Worm (Caenorhabditis elegans) whole organism, late embryonic: ENCODE results near the gene W02H3.3.

Experiments
- C38D4.7 ChIP-seq: fragments of 200-800 bp; sonication (Bioruptor generic); optimal IDR thresholded peaks from 2 replicates; lab custom pipeline; 2018; ENCODE audit warnings: mild to moderate bottlenecking, missing genetic modification characterization, moderate library complexity, missing compliant biosample characterization
- F13H6.1 ChIP-seq: sonication (generic microtip); optimal IDR thresholded peaks from 2 replicates; lab custom pipeline; 2016; ENCODE audit warnings: missing genetic modification characterization, missing compliant biosample characterization
- K09A11.1 ChIP-seq: sonication (generic microtip); optimal IDR thresholded peaks from 2 replicates; lab custom pipeline; 2017; ENCODE audit warnings: antibody characterized with exemption, mild to moderate bottlenecking, missing genetic modification characterization, missing compliant biosample characterization; ENCODE audit not compliant: insufficient read depth
- T23F11.4 ChIP-seq: fragments of 200-800 bp; sonication (Bioruptor generic); optimal IDR thresholded peaks from 2 replicates; lab custom pipeline; 2018; ENCODE audit warnings: mild to moderate bottlenecking, missing genetic modification characterization, missing compliant biosample characterization
- ahr-1 ChIP-seq: sonication (generic microtip); optimal IDR thresholded peaks from 2 replicates; lab custom pipeline; 2016; ENCODE audit warnings: missing genetic modification characterization, missing compliant biosample characterization
- ceh-14 ChIP-seq: sonication (generic microtip); optimal IDR thresholded peaks from 2 replicates; lab custom pipeline; 2016; ENCODE audit warnings: missing genotype, missing genetic modification characterization, missing compliant biosample characterization
- ceh-18 ChIP-seq: sonication (generic microtip); optimal IDR thresholded peaks from 2 replicates; lab custom pipeline; 2016; ENCODE audit warnings: missing genetic modification characterization, missing compliant biosample characterization
- ceh-19 ChIP-seq: fragments of 200-800 bp; sonication (Bioruptor generic); optimal IDR thresholded peaks from 2 replicates; lab custom pipeline; 2018; ENCODE audit warnings: mild to moderate bottlenecking, missing genetic modification characterization, missing compliant biosample characterization
- ceh-31 ChIP-seq: sonication (generic microtip); optimal IDR thresholded peaks from 2 replicates; lab custom pipeline; 2016; ENCODE audit warnings: missing genetic modification characterization, missing compliant biosample characterization
- ceh-45 ChIP-seq: fragments of 200-800 bp; sonication (Bioruptor generic); IDR thresholded peaks from 2 replicates; pipeline ENCODE4 v1.3.6; 2022; ENCODE audit warnings: missing genetic modification reagents, missing genetic modification characterization, missing compliant biosample characterization
- ceh-6 ChIP-seq: fragments of 200-800 bp; sonication (Bioruptor generic); optimal IDR thresholded peaks from 2 replicates; lab custom pipeline; 2018; ENCODE audit warnings: mild to moderate bottlenecking, missing genetic modification characterization, missing compliant biosample characterization
- ceh-9 ChIP-seq: sonication (generic microtip); optimal IDR thresholded peaks from 2 replicates; lab custom pipeline; 2016; ENCODE audit warnings: mild to moderate bottlenecking, missing genetic modification characterization, inconsistent platforms, missing compliant biosample characterization
- che-1 ChIP-seq: sonication (generic microtip); optimal IDR thresholded peaks from 2 replicates; lab custom pipeline; 2016; ENCODE audit warnings: mild to moderate bottlenecking, missing genetic modification characterization, missing compliant biosample characterization
- dmd-4 ChIP-seq: sonication (generic microtip); optimal IDR thresholded peaks from 2 replicates; lab custom pipeline; 2016; ENCODE audit warnings: borderline replicate concordance, missing genetic modification characterization, missing compliant biosample characterization
- elt-2 ChIP-seq: sonication (generic microtip); optimal IDR thresholded peaks from 2 replicates; lab custom pipeline; 2016; ENCODE audit warnings: missing genetic modification reagents, missing genetic modification characterization, missing compliant biosample characterization
- elt-4 ChIP-seq: sonication (generic microtip); optimal IDR thresholded peaks from 2 replicates; lab custom pipeline; 2016; ENCODE audit warnings: missing genetic modification characterization, missing compliant biosample characterization
- ets-4 ChIP-seq: sonication (generic microtip); optimal IDR thresholded peaks from 2 replicates; lab custom pipeline; 2016; ENCODE audit warnings: missing genetic modification characterization, missing compliant biosample characterization
- eyg-1 ChIP-seq: sonication (generic microtip); optimal IDR thresholded peaks from 2 replicates; lab custom pipeline; 2016; ENCODE audit warnings: missing genotype, missing genetic modification characterization, missing compliant biosample characterization
- fax-1 ChIP-seq: sonication (generic microtip); optimal IDR thresholded peaks from 2 replicates; lab custom pipeline; 2016; ENCODE audit warnings: missing genotype, missing genetic modification characterization, missing compliant biosample characterization
- fkh-6 ChIP-seq: sonication (generic microtip); optimal IDR thresholded peaks from 2 replicates; lab custom pipeline; 2016; ENCODE audit warnings: missing genetic modification characterization, missing compliant biosample characterization
- hlh-30 ChIP-seq: sonication (generic microtip); optimal IDR thresholded peaks from 2 replicates; lab custom pipeline; 2017; ENCODE audit warnings: antibody characterized with exemption, missing genetic modification characterization, missing compliant biosample characterization; ENCODE audit not compliant: insufficient read depth
- hlh-8 ChIP-seq: sonication (generic microtip); optimal IDR thresholded peaks from 2 replicates; lab custom pipeline; 2016; ENCODE audit warnings: missing genotype, missing genetic modification characterization, missing compliant biosample characterization
- lin-11 ChIP-seq: fragments of 200-800 bp; sonication (Bioruptor generic); optimal IDR thresholded peaks from 2 replicates; lab custom pipeline; 2018; ENCODE audit warnings: mild to moderate bottlenecking, missing genetic modification characterization, missing compliant biosample characterization
- mec-3 ChIP-seq: sonication (generic microtip); optimal IDR thresholded peaks from 2 replicates; lab custom pipeline; 2016; ENCODE audit warnings: borderline replicate concordance, missing genetic modification characterization, missing compliant biosample characterization
- pag-3 ChIP-seq: sonication (generic microtip); optimal IDR thresholded peaks from 2 replicates; lab custom pipeline; 2016; ENCODE audit warnings: missing compliant biosample characterization, missing genetic modification characterization, borderline replicate concordance
- pat-9 ChIP-seq: fragments of 200-800 bp; sonication (Bioruptor generic); optimal IDR thresholded peaks from 2 replicates; lab custom pipeline; 2018; ENCODE audit warnings: mild to moderate bottlenecking, missing genetic modification characterization, moderate library complexity, missing compliant biosample characterization
- pha-4 ChIP-seq: fragments of 150-350 bp; optimal IDR thresholded peaks from 2 replicates; lab custom pipeline; 2018; ENCODE audit warnings: missing biosample characterization, missing genetic modification reagents, missing genetic modification characterization
- pqm-1 ChIP-seq: sonication (generic microtip); optimal IDR thresholded peaks from 2 replicates; lab custom pipeline; 2016; ENCODE audit warnings: missing genetic modification characterization, missing compliant biosample characterization
- ref-2 ChIP-seq: sonication (generic microtip); optimal IDR thresholded peaks from 2 replicates; lab custom pipeline; 2016; ENCODE audit warnings: missing genetic modification characterization, missing compliant biosample characterization
- rnt-1 ChIP-seq: sonication (generic microtip); optimal IDR thresholded peaks from 2 replicates; lab custom pipeline; 2016; ENCODE audit warnings: missing genetic modification characterization, missing compliant biosample characterization
- sdc-2 ChIP-seq: sonication (generic microtip); optimal IDR thresholded peaks from 2 replicates; lab custom pipeline; 2016; ENCODE audit warnings: missing genotype, missing genetic modification characterization, missing compliant biosample characterization
- sox-4 ChIP-seq: sonication (generic microtip); optimal IDR thresholded peaks from 2 replicates; lab custom pipeline; 2017; ENCODE audit warnings: mild to moderate bottlenecking, missing genetic modification characterization, inconsistent platforms, missing compliant biosample characterization
- syd-9 ChIP-seq: sonication (generic microtip); optimal IDR thresholded peaks from 2 replicates; lab custom pipeline; 2016; ENCODE audit warnings: mild to moderate bottlenecking, missing genetic modification characterization, moderate library complexity, missing compliant biosample characterization
- tbx-2 ChIP-seq: sonication (generic microtip); optimal IDR thresholded peaks from 2 replicates; lab custom pipeline; 2016; ENCODE audit warnings: missing genetic modification characterization, missing compliant biosample characterization
- tbx-7 ChIP-seq: sonication (generic microtip); optimal IDR thresholded peaks from 2 replicates; lab custom pipeline; 2016; ENCODE audit warnings: missing genotype, missing genetic modification characterization, missing compliant biosample characterization
- ttx-3 ChIP-seq: sonication (generic microtip); optimal IDR thresholded peaks from 2 replicates; lab custom pipeline; 2016; ENCODE audit warnings: missing genetic modification reagents, missing genetic modification characterization, missing compliant biosample characterization
- unc-3 ChIP-seq, 2 experiments: fragments of 200-800 bp in 1 of 2; sonication (Bioruptor generic) in 1 of 2; sonication (generic microtip) in 1 of 2; conservative IDR thresholded peaks in 1 of 2; optimal IDR thresholded peaks in 1 of 2; 2 replicates each; pipeline versions ENCODE4 v1.3.6 to Lab custom; 2016 to 2022; ENCODE audit warnings: missing compliant biosample characterization in 2 of 2, missing genetic modification characterization in 2 of 2, missing genetic modification reagents in 1 of 2
- unc-42 ChIP-seq: sonication (generic microtip); optimal IDR thresholded peaks from 2 replicates; lab custom pipeline; 2016; ENCODE audit warnings: missing genotype, missing genetic modification characterization, missing compliant biosample characterization
- unc-55 ChIP-seq: sonication (generic microtip); optimal IDR thresholded peaks from 2 replicates; lab custom pipeline; 2017; ENCODE audit warnings: missing biosample characterization, missing genetic modification reagents, missing genetic modification characterization
- zip-5 ChIP-seq: sonication (generic microtip); optimal IDR thresholded peaks from 2 replicates; lab custom pipeline; 2016; ENCODE audit warnings: missing genetic modification characterization, missing compliant biosample characterization

The W02H3.3 gene

ce11 chrX:11079667-11080066 lies 18.3 kb downstream of the W02H3.3 start, which contains the start of gene W04G3.13:
TSS of gene W04G3.13 (minus strand) at chrX:11079767.
- TF ChIP-seq pag-3 (tag; lab: Kevin White, UChicago), result no peak
- no peak for TF ChIP-seq ceh-19
- TF ChIP-seq hlh-30 (tag; lab: Kevin White, UChicago), result no peak
- no peak for TF ChIP-seq ahr-1 (tag; lab: Kevin White, UChicago)
- no peak for TF ChIP-seq fkh-6 (tag; lab: Kevin White, UChicago)
- no peak for TF ChIP-seq mec-3 (tag; lab: Kevin White, UChicago)
- TF ChIP-seq tbx-2 (tag; lab: Kevin White, UChicago), result no peak
- TF ChIP-seq sdc-2 (tag; lab: Kevin White, UChicago), result no peak
- TF ChIP-seq pha-4 (tag; lab: Kevin White, UChicago), result no peak
- no peak for TF ChIP-seq pat-9 (tag; lab: Kevin White, UChicago)
- no peak for TF ChIP-seq ttx-3 (tag; lab: Kevin White, UChicago)
- TF ChIP-seq dmd-4 (tag; lab: Kevin White, UChicago), result no peak
- TF ChIP-seq ets-4, result no peak
- TF ChIP-seq ceh-6, result no peak
- no peak for TF ChIP-seq elt-4 (tag; lab: Kevin White, UChicago)

DNA sequence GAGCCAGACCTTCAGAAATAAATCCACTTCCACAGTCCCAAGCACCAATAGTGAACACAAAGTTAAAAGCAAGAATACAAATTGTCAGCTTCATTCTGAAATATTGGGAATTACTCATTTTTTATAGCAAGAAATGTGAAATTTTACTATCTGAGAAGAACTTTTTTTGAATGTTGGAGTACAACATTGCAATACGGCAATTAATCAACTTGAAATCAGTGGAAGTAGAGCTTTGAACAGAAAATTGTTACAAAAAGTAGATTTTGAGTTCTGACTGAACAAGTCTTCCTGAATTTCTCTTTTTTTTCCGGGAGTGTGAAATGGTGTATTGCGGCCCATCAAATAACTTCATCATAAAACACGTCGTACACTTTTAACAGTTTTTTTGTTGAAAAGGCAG lies 19.8 kb downstream of the W02H3.3 start, which contains the start of gene W04G3.10:
TSS of gene W04G3.10 (minus strand) at position 101 of the 400 bp plus-strand sequence.
- TF ChIP-seq pqm-1 (tag; lab: Kevin White, UChicago), result no peak
- TF ChIP-seq ceh-18 (tag; lab: Kevin White, UChicago), result no peak
- TF ChIP-seq sox-4 (tag; lab: Kevin White, UChicago), result no peak
- no peak for TF ChIP-seq elt-4 (tag; lab: Kevin White, UChicago)
- TF ChIP-seq tbx-2 (tag; lab: Kevin White, UChicago), result no peak
- no peak for TF ChIP-seq sdc-2 (tag; lab: Kevin White, UChicago)
- no peak for TF ChIP-seq lin-11 (tag; lab: Kevin White, UChicago)
- no peak for TF ChIP-seq unc-42 (tag; lab: Kevin White, UChicago)
- TF ChIP-seq ceh-19, result no peak
- no peak for TF ChIP-seq zip-5 (tag; lab: Kevin White, UChicago)
- TF ChIP-seq unc-3 (GFP tag; conservative IDR thresholded peaks at IDR 0.05; lab: Robert Waterston, UW), result no peak
- no peak for TF ChIP-seq unc-3 (tag; optimal IDR thresholded peaks at IDR 0.05; lab: Kevin White, UChicago)
- no peak for TF ChIP-seq ceh-9
- no peak for TF ChIP-seq T23F11.4 (GFP tag; lab: Kevin White, UChicago)
- TF ChIP-seq eyg-1 (tag; lab: Kevin White, UChicago), result no peak
- TF ChIP-seq elt-2 (tag; lab: Kevin White, UChicago), result no peak
- TF ChIP-seq fax-1, result no peak

ce11 chrX:11076491-11076890 lies 21.5 kb downstream of the W02H3.3 start, which contains the start of gene W04G3.12:
TSS of gene W04G3.12 (minus strand) at chrX:11076801.
- TF ChIP-seq rnt-1 (no peak), ceh-31 (no peak), ref-2 (tag; lab: Kevin White, UChicago) (no peak), elt-4 (tag; lab: Kevin White, UChicago) (no peak), tbx-7 (tag; lab: Kevin White, UChicago) (no peak), syd-9 (tag; lab: Kevin White, UChicago) (no peak), K09A11.1 (tag; lab: Kevin White, UChicago) (no peak), ahr-1 (tag; lab: Kevin White, UChicago) (no peak)

DNA sequence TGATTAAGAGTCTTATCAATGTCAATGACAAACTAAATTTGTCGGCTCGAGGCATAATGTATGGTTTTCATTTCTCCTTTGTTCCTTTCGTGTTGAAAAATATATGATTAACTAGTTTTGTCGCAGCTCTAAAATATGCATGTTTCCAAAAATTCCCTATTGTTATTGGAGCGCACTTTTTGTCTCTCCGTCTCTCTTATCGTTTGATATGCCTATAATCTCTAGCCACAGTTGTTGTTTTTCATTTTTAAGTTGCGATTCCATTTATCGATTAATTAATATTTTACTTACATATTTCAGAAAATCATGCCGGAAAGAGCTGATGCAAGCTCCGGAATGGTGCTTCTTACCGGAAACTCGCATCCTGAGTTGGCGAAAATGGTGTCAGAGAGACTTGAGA lies 24.6 kb downstream of the W02H3.3 start, which contains the start of gene W04G3.5:
TSS of gene W04G3.5 (plus strand) at position 301 of the 400 bp plus-strand sequence.
- TF ChIP-seq tbx-2 (tag; lab: Kevin White, UChicago), result no peak
- no peak for TF ChIP-seq C38D4.7 (GFP tag; lab: Kevin White, UChicago)
- TF ChIP-seq F13H6.1 (tag; lab: Kevin White, UChicago), result no peak
- no peak for TF ChIP-seq ceh-14
- TF ChIP-seq unc-55 (GFP tag; lab: Kevin White, UChicago), result no peak
- TF ChIP-seq che-1 (tag; lab: Kevin White, UChicago), result no peak
- no peak for TF ChIP-seq hlh-8 (tag; lab: Kevin White, UChicago)
- TF ChIP-seq ceh-18 (tag; lab: Kevin White, UChicago), result no peak
- TF ChIP-seq ceh-45 (GFP tag; lab: Robert Waterston, UW), result no peak
- TF ChIP-seq sox-4 (tag; lab: Kevin White, UChicago), result no peak
- TF ChIP-seq lin-11 (tag; lab: Kevin White, UChicago), result no peak
